Fruit fly (Drosophila melanogaster): ENCODE results near the gene CG32075.

- TF ChIP-seq EcR (GFP tag; optimal IDR thresholded peaks at IDR 0.05) (no peak), Dll (optimal IDR thresholded peaks at IDR 0.05) (no peak), psq (optimal IDR thresholded peaks at IDR 0.05) (no peak), pan (optimal IDR thresholded peaks at IDR 0.05) (no peak), usp (GFP tag; optimal IDR thresholded peaks at IDR 0.05) (no peak), CG8478 (optimal IDR thresholded peaks at IDR 0.05) (no peak)
Measured at dm6 chr3L:11064689-11065088, at the start of gene CG32075, which contains the start of the genes CG45101 and SuUR.

All from whole organism.